Fruit fly (Drosophila melanogaster): ENCODE data around the gene Zip71B.

The Zip71B gene

DNA sequence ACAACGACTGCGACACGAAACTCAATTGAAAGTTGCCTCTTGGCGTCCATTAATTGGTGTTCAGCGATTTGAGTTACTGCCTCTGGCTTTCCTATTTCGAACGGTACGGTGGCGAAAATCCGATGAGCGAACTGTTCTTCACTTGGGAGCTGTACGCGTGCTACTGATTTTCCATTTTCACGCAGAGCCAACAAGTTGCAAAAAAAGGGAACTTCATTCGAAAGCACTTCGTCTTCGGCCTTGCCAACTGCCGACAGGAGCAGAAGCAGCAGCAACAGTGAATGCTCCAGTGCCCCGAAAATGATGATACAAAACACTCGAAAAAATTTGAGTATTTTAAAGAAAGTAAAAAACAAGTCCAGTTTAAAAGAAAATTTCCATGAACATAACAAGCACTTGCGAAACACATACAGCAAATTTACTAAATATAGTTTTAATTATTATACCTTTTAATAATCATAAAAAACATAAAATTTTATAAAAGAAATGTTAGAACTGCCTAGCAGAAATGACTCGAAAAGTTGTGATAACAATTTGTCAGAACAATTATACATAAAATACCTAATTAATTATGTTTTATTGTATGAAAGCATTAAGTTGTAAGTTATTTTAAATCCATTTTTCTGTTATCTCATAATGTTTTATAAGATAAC lies 42.1 kb downstream of the Zip71B start (continued):
- no peak for TF ChIP-seq nau (GFP tag; optimal IDR thresholded peaks at IDR 0.05)
- no peak for TF ChIP-seq CG9876 (GFP tag; optimal IDR thresholded peaks at IDR 0.05)
- TF ChIP-seq so (GFP tag; IDR thresholded peaks at IDR 0.05) = no peak
- TF ChIP-seq CG4707 (GFP tag; optimal IDR thresholded peaks at IDR 0.05) = no peak
- TF ChIP-seq CG32772 (GFP tag; IDR thresholded peaks at IDR 0.05) = no peak
- TF ChIP-seq CG3065 (GFP tag; optimal IDR thresholded peaks at IDR 0.05) = no peak
- TF ChIP-seq HLH4C (GFP tag; IDR thresholded peaks at IDR 0.05; ENCODE audit: partially characterized antibody) = no peak

- TF ChIP-seq CG14710 (tag; optimal IDR thresholded peaks at IDR 0.05) = no peak
- TF ChIP-seq Trl (optimal IDR thresholded peaks at IDR 0.05) = peak in 1 of 2 experiments; percentile 16
- TF ChIP-seq Trl (GFP tag; optimal IDR thresholded peaks at IDR 0.05) = no peak
- peak; percentile 98 for TF ChIP-seq scrt (GFP tag; optimal IDR thresholded peaks at IDR 0.05)
- TF ChIP-seq CG17359 (tag; optimal IDR thresholded peaks at IDR 0.05) = no peak
- TF ChIP-seq CG2889 (GFP tag; IDR thresholded peaks at IDR 0.05) = no peak
Observed at dm6 chr3L:15034714-15035076, 42.6 kb downstream of the Zip71B start.

- TF ChIP-seq ara (GFP tag; IDR thresholded peaks at IDR 0.05) = no peak
- TF ChIP-seq Neu2 (GFP tag; optimal IDR thresholded peaks at IDR 0.05; ENCODE audit: borderline replicate concordance) = no peak
- no peak for TF ChIP-seq pan (optimal IDR thresholded peaks at IDR 0.05)
- no peak for TF ChIP-seq pan (GFP tag; optimal IDR thresholded peaks at IDR 0.05 in 1 of 2, IDR thresholded peaks at IDR 0.05 in 1 of 2)
- no peak for TF ChIP-seq Kr (GFP tag; optimal IDR thresholded peaks at IDR 0.05)
- TF ChIP-seq lab (GFP tag; optimal IDR thresholded peaks at IDR 0.05) = peak; percentile 5
- TF ChIP-seq CG7556 (GFP tag; optimal IDR thresholded peaks at IDR 0.05) = peak; percentile 40
- no peak for TF ChIP-seq Asciz (GFP tag; optimal IDR thresholded peaks at IDR 0.05)
- peak; percentile 7 for TF ChIP-seq CG9727 (GFP tag; optimal IDR thresholded peaks at IDR 0.05)
- TF ChIP-seq Opbp (GFP tag; IDR thresholded peaks at IDR 0.05; ENCODE audit: partially characterized antibody) = no peak
- no peak for TF ChIP-seq bigmax (GFP tag; optimal IDR thresholded peaks at IDR 0.05)
- no peak for TF ChIP-seq cg (GFP tag; optimal IDR thresholded peaks at IDR 0.05)
- no peak for TF ChIP-seq CTCF (GFP tag; optimal IDR thresholded peaks at IDR 0.05)
- TF ChIP-seq CG2129 (GFP tag; IDR thresholded peaks at IDR 0.05; ENCODE audit: partially characterized antibody) = no peak
- TF ChIP-seq lilli (GFP tag; optimal IDR thresholded peaks at IDR 0.05) = no peak
- TF ChIP-seq ewg (GFP tag; optimal IDR thresholded peaks at IDR 0.05) = no peak
- no peak for TF ChIP-seq pb (GFP tag; optimal IDR thresholded peaks at IDR 0.05)
- TF ChIP-seq Hmr (GFP tag; optimal IDR thresholded peaks at IDR 0.05) = peak; percentile 45
- TF ChIP-seq CG2202 (tag; optimal IDR thresholded peaks at IDR 0.05) = no peak
- TF ChIP-seq Ada2b (GFP tag; IDR thresholded peaks at IDR 0.05) = no peak
- no peak for TF ChIP-seq fd102C (GFP tag; optimal IDR thresholded peaks at IDR 0.05)
- no peak for TF ChIP-seq CG3281 (GFP tag; optimal IDR thresholded peaks at IDR 0.05)
- no peak for TF ChIP-seq prd (optimal IDR thresholded peaks at IDR 0.05)
- TF ChIP-seq prd (GFP tag; IDR thresholded peaks at IDR 0.05) = no peak
- TF ChIP-seq sob (GFP tag; IDR thresholded peaks at IDR 0.05) = no peak
- TF ChIP-seq CG6813 (GFP tag; optimal IDR thresholded peaks at IDR 0.05) = no peak
- peak; percentile 41; the same call in 2 of the 3 replicates for TF ChIP-seq row (GFP tag; IDR thresholded peaks at IDR 0.05)
- TF ChIP-seq ems (GFP tag; optimal IDR thresholded peaks at IDR 0.05) = no peak
- TF ChIP-seq fd96Cb (tag; optimal IDR thresholded peaks at IDR 0.05) = no peak
- peak; percentile 3 for TF ChIP-seq Fer1 (GFP tag; optimal IDR thresholded peaks at IDR 0.05)
- no peak for TF ChIP-seq tna (GFP tag; IDR thresholded peaks at IDR 0.05; ENCODE audit: partially characterized antibody)
- TF ChIP-seq D19A (tag; optimal IDR thresholded peaks at IDR 0.05) = peak; percentile 89
- peak; percentile 16 for TF ChIP-seq CG30403 (GFP tag; optimal IDR thresholded peaks at IDR 0.05)
- no peak for TF ChIP-seq MBD-R2 (GFP tag; IDR thresholded peaks at IDR 0.05)
- no peak for TF ChIP-seq ac (GFP tag; optimal IDR thresholded peaks at IDR 0.05)
- TF ChIP-seq CG2120 (GFP tag; optimal IDR thresholded peaks at IDR 0.05) = peak; percentile 41
Observed at dm6 chr3L:15035585-15035984, 43.5 kb downstream of the Zip71B start.
